Fruit fly (Drosophila melanogaster) whole organism, embryonic: Measurements from ENCODE around the gene CG31882.
A peak's percentile ranks its signal among the peaks of the same experiment; 100 is the strongest.

ENCODE experiments used
- ATbp ChIP-seq: fragments of 200-800 bp; sonication (Bioruptor generic); optimal IDR thresholded peaks from 2 replicates; lab custom pipeline; 2017; ENCODE audit warnings: missing biosample characterization, mild to moderate bottlenecking, missing genetic modification characterization, missing genetic modification reagents
- Ada2b ChIP-seq: fragments of 200-800 bp; sonication (Bioruptor generic); IDR thresholded peaks from 2 replicates; pipeline ENCODE4 v1.3.6; 2022; ENCODE audit warnings: missing biosample characterization, missing genetic modification characterization
- CG10274 ChIP-seq: fragments of 200-800 bp; sonication (Bioruptor generic); optimal IDR thresholded peaks from 3 replicates; lab custom pipeline; 2017; ENCODE audit warnings: missing biosample characterization, mild to moderate bottlenecking, missing genetic modification characterization
- CG13123 ChIP-seq: fragments of 200-800 bp; sonication (Bioruptor generic); optimal IDR thresholded peaks from 2 replicates; lab custom pipeline; 2016; ENCODE audit warnings: missing biosample characterization, missing genetic modification characterization
- CG13424 ChIP-seq: fragments of 200-800 bp; sonication (Bioruptor generic); optimal IDR thresholded peaks from 2 replicates; lab custom pipeline; 2019; ENCODE audit warnings: missing biosample characterization, mild to moderate bottlenecking, missing genetic modification characterization, moderate library complexity
- CG13624 ChIP-seq: fragments of 200-800 bp; sonication (Bioruptor generic); optimal IDR thresholded peaks from 2 replicates; lab custom pipeline; 2016; ENCODE audit warnings: missing biosample characterization, missing genetic modification characterization
- CG13775 ChIP-seq: fragments of 200-800 bp; sonication (Bioruptor generic); optimal IDR thresholded peaks from 3 replicates; lab custom pipeline; 2017; ENCODE audit warnings: missing biosample characterization, mild to moderate bottlenecking, missing genetic modification characterization
- CG1529 ChIP-seq: fragments of 200-800 bp; sonication (Bioruptor generic); optimal IDR thresholded peaks from 3 replicates; lab custom pipeline; 2018; ENCODE audit warnings: missing biosample characterization, missing genetic modification characterization
- CG15514 ChIP-seq: fragments of 200-800 bp; sonication (Bioruptor generic); optimal IDR thresholded peaks from 3 replicates; lab custom pipeline; 2017; ENCODE audit warnings: missing biosample characterization, missing genetic modification characterization, mild to moderate bottlenecking, moderate library complexity, missing genetic modification reagents
- CG1647 ChIP-seq: fragments of 200-800 bp; sonication (Bioruptor generic); optimal IDR thresholded peaks from 3 replicates; lab custom pipeline; 2016; ENCODE audit warnings: missing biosample characterization, missing genetic modification characterization
- CG18599 ChIP-seq: fragments of 200-800 bp; sonication (Bioruptor generic); optimal IDR thresholded peaks from 3 replicates; lab custom pipeline; 2017; ENCODE audit warnings: missing biosample characterization, missing genetic modification characterization, mild to moderate bottlenecking, moderate library complexity, missing genetic modification reagents
- CG2129 ChIP-seq: fragments of 200-800 bp; sonication (Bioruptor generic); IDR thresholded peaks from 2 replicates; pipeline ENCODE4 v1.3.6; 2022; ENCODE audit warnings: missing biosample characterization, missing genetic modification characterization; ENCODE audit not compliant: partially characterized antibody
- CG30020 ChIP-seq: fragments of 200-800 bp; optimal IDR thresholded peaks from 2 replicates; lab custom pipeline; 2019; ENCODE audit warnings: missing biosample characterization, mild to moderate bottlenecking, missing genetic modification characterization, moderate library complexity
- CG33557 ChIP-seq: fragments of 200-800 bp; sonication (Bioruptor generic); optimal IDR thresholded peaks from 2 replicates; lab custom pipeline; 2019; ENCODE audit warnings: missing biosample characterization, mild to moderate bottlenecking, missing genetic modification characterization, moderate library complexity
- CG3407 ChIP-seq: fragments of 200-800 bp; sonication (Bioruptor generic); optimal IDR thresholded peaks from 2 replicates; lab custom pipeline; 2018; ENCODE audit warnings: missing biosample characterization, mild to moderate bottlenecking, missing genetic modification characterization
- CG3847 ChIP-seq: fragments of 200-800 bp; sonication (Bioruptor generic); IDR thresholded peaks from 2 replicates; pipeline ENCODE4 v1.3.6; 2022; ENCODE audit warnings: missing biosample characterization, missing genetic modification characterization
- CG4328 ChIP-seq: fragments of 200-800 bp; sonication (Bioruptor generic); optimal IDR thresholded peaks from 3 replicates; lab custom pipeline; 2017; ENCODE audit warnings: missing biosample characterization, missing genetic modification reagents, missing genetic modification characterization
- CG5953 ChIP-seq: fragments of 200-800 bp; sonication (Bioruptor generic); IDR thresholded peaks from 2 replicates; pipeline ENCODE4 v1.3.6; 2022; ENCODE audit warnings: missing biosample characterization, missing genetic modification characterization
- CG7928 ChIP-seq: fragments of 200-800 bp; sonication (Bioruptor generic); optimal IDR thresholded peaks from 2 replicates; lab custom pipeline; 2017; ENCODE audit warnings: missing biosample characterization, mild to moderate bottlenecking, missing genetic modification characterization
- CG9876 ChIP-seq: fragments of 200-800 bp; sonication (Bioruptor generic); optimal IDR thresholded peaks from 2 replicates; lab custom pipeline; 2016; ENCODE audit warnings: missing biosample characterization, missing genetic modification characterization
- H2.0 ChIP-seq: fragments of 200-800 bp; sonication (Bioruptor generic); IDR thresholded peaks from 2 replicates; pipeline ENCODE4 v1.3.6; 2022; ENCODE audit warnings: missing biosample characterization, missing genetic modification characterization
- Hmx ChIP-seq: fragments of 200-800 bp; sonication (Bioruptor generic); optimal IDR thresholded peaks from 2 replicates; lab custom pipeline; 2016; ENCODE audit warnings: missing biosample characterization, missing genetic modification characterization
- Hr51 ChIP-seq, 2 experiments: fragments of 200-800 bp; sonication (Bioruptor generic); optimal IDR thresholded peaks; 2 replicates in 1 of 2; 3 replicates in 1 of 2; lab custom pipeline; 2016 to 2018; ENCODE audit warnings: missing biosample characterization in 2 of 2, missing genetic modification characterization in 2 of 2, mild to moderate bottlenecking in 1 of 2, moderate library complexity in 1 of 2
- Hr78 ChIP-seq, 2 experiments: fragments of 200-800 bp in 1 of 2; fragments of >200 bp in 1 of 2; sonication (Bioruptor generic) in 1 of 2; optimal IDR thresholded peaks; 2 replicates each; lab custom pipeline; 2017 to 2019; ENCODE audit warnings: missing biosample characterization in 2 of 2, missing genetic modification characterization in 2 of 2, mild to moderate bottlenecking in 1 of 2, moderate library complexity in 1 of 2
- NFAT ChIP-seq: fragments of 200-800 bp; sonication (Bioruptor generic); IDR thresholded peaks from 2 replicates; pipeline ENCODE4 v1.3.6; 2022; ENCODE audit warnings: missing biosample characterization, missing genetic modification characterization
- Neu2 ChIP-seq: fragments of 200-800 bp; sonication (Bioruptor generic); optimal IDR thresholded peaks from 3 replicates; lab custom pipeline; 2016; ENCODE audit warnings: missing biosample characterization, missing genetic modification characterization, borderline replicate concordance
- Rx ChIP-seq: fragments of 200-800 bp; sonication (Bioruptor generic); IDR thresholded peaks from 2 replicates; pipeline ENCODE4 v1.3.6; 2022; ENCODE audit warnings: missing biosample characterization, missing genetic modification characterization
- Sry-β ChIP-seq: fragments of 200-800 bp; sonication (Bioruptor generic); optimal IDR thresholded peaks from 2 replicates; lab custom pipeline; 2018; ENCODE audit warnings: missing biosample characterization, mild to moderate bottlenecking, missing genetic modification characterization, moderate library complexity
- Taf1 ChIP-seq: fragments of 200-800 bp; sonication (Bioruptor generic); IDR thresholded peaks from 2 replicates; pipeline ENCODE4 v1.3.6; 2022; ENCODE audit warnings: missing biosample characterization, missing genetic modification characterization
- Usf ChIP-seq: fragments of 200-800 bp; sonication (Bioruptor generic); optimal IDR thresholded peaks from 2 replicates; lab custom pipeline; 2017; ENCODE audit warnings: missing genotype, missing biosample characterization, missing genetic modification characterization
- ash1 ChIP-seq: fragments of 200-800 bp; sonication (Bioruptor generic); optimal IDR thresholded peaks from 2 replicates; lab custom pipeline; 2018; ENCODE audit warnings: missing biosample characterization, mild to moderate bottlenecking, missing genetic modification characterization
- bbx ChIP-seq: fragments of 200-800 bp; sonication (Bioruptor generic); IDR thresholded peaks from 2 replicates; pipeline ENCODE4 v1.3.6; 2022; ENCODE audit warnings: missing biosample characterization, missing genetic modification characterization; ENCODE audit not compliant: partially characterized antibody
- corto ChIP-seq: fragments of 200-800 bp; sonication (Bioruptor generic); optimal IDR thresholded peaks from 2 replicates; lab custom pipeline; 2016; ENCODE audit warnings: missing biosample characterization, mild to moderate bottlenecking, missing genetic modification characterization, moderate library complexity
- crc ChIP-seq: fragments of 200-800 bp; sonication (Bioruptor generic); optimal IDR thresholded peaks from 2 replicates; lab custom pipeline; 2016; ENCODE audit warnings: missing biosample characterization, missing genetic modification characterization
- crp ChIP-seq, 2 experiments: fragments of 200-800 bp; sonication (Bioruptor generic); optimal IDR thresholded peaks; 2 replicates in 1 of 2; 3 replicates in 1 of 2; lab custom pipeline; 2017; ENCODE audit warnings: missing biosample characterization in 2 of 2, missing genetic modification characterization in 2 of 2, mild to moderate bottlenecking in 1 of 2, moderate library complexity in 1 of 2
- da ChIP-seq: fragments of 200-800 bp; sonication (Bioruptor generic); optimal IDR thresholded peaks from 2 replicates; lab custom pipeline; 2016; ENCODE audit warnings: missing biosample characterization, missing genetic modification characterization
- en ChIP-seq: fragments of 200-800 bp; sonication (Bioruptor generic); optimal IDR thresholded peaks from 2 replicates; lab custom pipeline; 2016; ENCODE audit warnings: missing biosample characterization, missing genetic modification characterization
- eve ChIP-seq, 2 experiments: fragments of >200 bp; optimal IDR thresholded peaks; 2 replicates each; lab custom pipeline; 2017; ENCODE audit warnings: missing biosample characterization in 2 of 2, missing genetic modification characterization in 2 of 2
- ewg ChIP-seq: fragments of 200-800 bp; sonication (Bioruptor generic); optimal IDR thresholded peaks from 3 replicates; lab custom pipeline; 2017; ENCODE audit warnings: mild to moderate bottlenecking, missing biosample characterization, missing genetic modification reagents, missing genetic modification characterization
- ftz-f1 ChIP-seq: fragments of 200-800 bp; sonication (Bioruptor generic); optimal IDR thresholded peaks from 2 replicates; lab custom pipeline; 2016; ENCODE audit warnings: missing biosample characterization, missing genetic modification characterization
- gsb ChIP-seq: fragments of 200-800 bp; sonication (Bioruptor generic); IDR thresholded peaks from 2 replicates; pipeline ENCODE4 v1.3.6; 2022; ENCODE audit warnings: missing biosample characterization, missing genetic modification characterization
- knrl ChIP-seq: fragments of 200-800 bp; sonication (Bioruptor generic); IDR thresholded peaks from 3 replicates; pipeline ENCODE4 v1.3.6; 2022; ENCODE audit warnings: missing biosample characterization, missing genetic modification characterization; ENCODE audit not compliant: partially characterized antibody
- odd ChIP-seq: fragments of 200-800 bp; sonication (Bioruptor generic); optimal IDR thresholded peaks from 2 replicates; lab custom pipeline; 2017; ENCODE audit warnings: missing biosample characterization, mild to moderate bottlenecking, missing genetic modification characterization
- ro ChIP-seq: fragments of 200-800 bp; sonication (Bioruptor generic); IDR thresholded peaks from 2 replicates; pipeline ENCODE4 v1.3.6; 2022; ENCODE audit warnings: missing biosample characterization, missing genetic modification characterization
- salm ChIP-seq: fragments of 200-800 bp; sonication (Bioruptor generic); optimal IDR thresholded peaks from 2 replicates; lab custom pipeline; 2018; ENCODE audit warnings: missing biosample characterization, mild to moderate bottlenecking, missing genetic modification characterization
- usp ChIP-seq: fragments of >200 bp; optimal IDR thresholded peaks from 2 replicates; lab custom pipeline; 2017; ENCODE audit warnings: missing biosample characterization, missing genetic modification characterization
- vfl ChIP-seq: fragments of 200-800 bp; sonication (Bioruptor generic); optimal IDR thresholded peaks from 2 replicates; lab custom pipeline; 2016; ENCODE audit warnings: missing biosample characterization, missing genetic modification characterization
- vnd ChIP-seq: fragments of 200-800 bp; sonication (Bioruptor generic); IDR thresholded peaks from 3 replicates; pipeline ENCODE4 v1.3.6; 2022; ENCODE audit warnings: missing biosample characterization, missing genetic modification characterization; ENCODE audit not compliant: partially characterized antibody
- wek ChIP-seq: fragments of 200-800 bp; sonication (Bioruptor generic); optimal IDR thresholded peaks from 3 replicates; lab custom pipeline; 2018; ENCODE audit warnings: missing biosample characterization, mild to moderate bottlenecking, missing genetic modification characterization, moderate library complexity
- zf30C ChIP-seq: fragments of 200-800 bp; sonication (Bioruptor generic); optimal IDR thresholded peaks from 3 replicates; lab custom pipeline; 2018; ENCODE audit warnings: missing biosample characterization, mild to moderate bottlenecking, missing genetic modification characterization

Gene CG31882

DNA sequence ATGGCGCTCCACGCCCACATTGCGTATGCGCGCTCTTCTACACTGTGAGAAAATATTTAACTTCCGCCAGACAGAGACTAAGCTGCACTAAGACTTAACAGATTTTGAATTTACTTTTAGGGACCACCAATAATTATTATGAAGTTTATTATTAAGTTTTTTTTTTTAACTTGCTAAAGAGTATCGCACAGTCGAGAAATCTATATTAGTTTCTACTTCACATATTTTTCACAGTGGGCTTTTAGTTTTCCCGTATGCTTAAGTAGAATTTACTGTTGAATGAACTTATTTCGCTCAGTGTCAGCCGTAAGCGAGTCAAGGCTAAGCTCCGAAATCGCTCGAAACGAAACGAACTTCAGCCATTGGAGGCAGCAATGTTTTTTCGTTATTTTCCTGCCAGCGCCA lies 35.4 kb upstream of the CG31882 start (continued):
- peak; percentile 52; the same call in 1 of the 2 replicates for TF ChIP-seq gsb
- TF ChIP-seq CG2129 = no peak
- TF ChIP-seq CG1529 = peak; percentile 22
- TF ChIP-seq CG7928 (GFP tag; lab: Kevin White, UChicago) = peak; percentile 1
- TF ChIP-seq CG13123 (GFP tag; lab: Kevin White, UChicago) = no peak
- TF ChIP-seq Hmx (GFP tag; lab: Kevin White, UChicago) = no peak
- peak; percentile 72 for TF ChIP-seq CG3847 (GFP tag; lab: Robert Waterston, UW)
- peak; percentile 23 for TF ChIP-seq Usf (GFP tag; lab: Kevin White, UChicago)
- no peak for TF ChIP-seq Neu2 (GFP tag; lab: Kevin White, UChicago)
- TF ChIP-seq eve (GFP tag; optimal IDR thresholded peaks at IDR 0.05; lab: Kevin White, UChicago) = no peak
- TF ChIP-seq CG13624 (GFP tag; lab: Kevin White, UChicago) = peak; percentile 62
- TF ChIP-seq wek (GFP tag; lab: Kevin White, UChicago) = no peak
- TF ChIP-seq da = no peak
- TF ChIP-seq ftz-f1 = peak; percentile 41
- no peak for TF ChIP-seq crc (GFP tag; lab: Kevin White, UChicago)
- TF ChIP-seq Ada2b = peak; percentile 76
- TF ChIP-seq ro = 0 out of 2 replicates have a peak, but pooled peaks have one; percentile 44
- peak; percentile 60 for TF ChIP-seq CG10274 (GFP tag; lab: Kevin White, UChicago)
- peak; percentile 49; the same call in 1 of the 2 replicates for TF ChIP-seq Taf1
- TF ChIP-seq Sry-β = no peak
- no peak for TF ChIP-seq bbx (GFP tag; lab: Robert Waterston, UW)
- peak in 1 of 2 experiments; percentile 5 for TF ChIP-seq crp (GFP tag; optimal IDR thresholded peaks at IDR 0.05; lab: Kevin White, UChicago)
- TF ChIP-seq vnd (GFP tag; lab: Robert Waterston, UW) = no peak
- TF ChIP-seq en (GFP tag; lab: Kevin White, UChicago) = no peak
- no peak for TF ChIP-seq knrl (GFP tag; lab: Robert Waterston, UW)
- TF ChIP-seq ash1 = no peak
- peak; percentile 33; the same call in 1 of the 2 replicates for TF ChIP-seq CG5953 (GFP tag; lab: Robert Waterston, UW)
- no peak for TF ChIP-seq CG33557
- TF ChIP-seq CG3407 (GFP tag; lab: Kevin White, UChicago) = peak; percentile 28
- TF ChIP-seq CG9876 (GFP tag; lab: Kevin White, UChicago) = no peak
- 0 out of 2 replicates have a peak, but pooled peaks have one; percentile 25 for TF ChIP-seq H2.0 (GFP tag; lab: Robert Waterston, UW)
- peak; percentile 82 for TF ChIP-seq ewg
- TF ChIP-seq Rx (GFP tag; lab: Robert Waterston, UW) = no peak; the same call in 1 of the 2 replicates
- TF ChIP-seq corto = no peak
- TF ChIP-seq CG13424 (tag; lab: Kevin White, UChicago) = peak; percentile 81
- no peak for TF ChIP-seq CG30020
- peak; percentile 53 for TF ChIP-seq NFAT (GFP tag; lab: Robert Waterston, UW)
- TF ChIP-seq ATbp (GFP tag; lab: Kevin White, UChicago) = peak; percentile 64
- TF ChIP-seq Hr78 (GFP tag; optimal IDR thresholded peaks at IDR 0.05; lab: Kevin White, UChicago) = no peak
- TF ChIP-seq vfl (GFP tag; lab: Kevin White, UChicago) = peak; percentile 39
- peak; percentile 71 for TF ChIP-seq odd
- peak; percentile 46 to 89 for TF ChIP-seq Hr51 (GFP tag; optimal IDR thresholded peaks at IDR 0.05; lab: Kevin White, UChicago)
- no peak for TF ChIP-seq CG1647
- peak; percentile 71 for TF ChIP-seq CG15514 (GFP tag; lab: Kevin White, UChicago)
- peak; percentile 96 for TF ChIP-seq CG18599 (GFP tag; lab: Kevin White, UChicago)
- TF ChIP-seq CG13775 (GFP tag; lab: Kevin White, UChicago) = peak; percentile 64
- TF ChIP-seq salm (tag; lab: Kevin White, UChicago) = peak; percentile 32
- peak; percentile 63 for TF ChIP-seq zf30C
- peak; percentile 51 for TF ChIP-seq CG4328 (GFP tag; lab: Kevin White, UChicago)
- no peak for TF ChIP-seq usp (GFP tag; lab: Kevin White, UChicago)
